Worm (Caenorhabditis elegans) whole organism, L1 larva: ENCODE results near the gene lgl-1.

Source experiments
- C16A3.4 ChIP-seq: fragments of 150-350 bp; optimal IDR thresholded peaks from 2 replicates; lab custom pipeline; 2014; ENCODE audit warnings: missing biosample characterization, missing genetic modification characterization
- F16B12.6 ChIP-seq: fragments of 150-350 bp; optimal IDR thresholded peaks from 2 replicates; lab custom pipeline; 2014; ENCODE audit warnings: missing biosample characterization, missing genetic modification characterization
- aha-1 ChIP-seq: fragments of 150-350 bp; optimal IDR thresholded peaks from 2 replicates; lab custom pipeline; 2014; ENCODE audit warnings: missing biosample characterization, missing genetic modification characterization
- alr-1 ChIP-seq: fragments of 200-800 bp; sonication (Bioruptor generic); optimal IDR thresholded peaks from 2 replicates; lab custom pipeline; 2018; ENCODE audit warnings: borderline replicate concordance, mild to moderate bottlenecking, missing genetic modification characterization, missing compliant biosample characterization
- aly-2 ChIP-seq: fragments of 150-350 bp; optimal IDR thresholded peaks from 2 replicates; lab custom pipeline; 2014; ENCODE audit warnings: missing biosample characterization, missing genetic modification characterization
- blmp-1 ChIP-seq: fragments of 150-350 bp; optimal IDR thresholded peaks from 2 replicates; lab custom pipeline; 2014; ENCODE audit warnings: missing biosample characterization, missing genetic modification characterization
- ceh-63 ChIP-seq: fragments of 200-800 bp; sonication (Bioruptor generic); optimal IDR thresholded peaks from 2 replicates; lab custom pipeline; 2018; ENCODE audit warnings: mild to moderate bottlenecking, missing genetic modification characterization, missing compliant biosample characterization
- ceh-88 ChIP-seq: fragments of 200-800 bp; sonication (Bioruptor generic); IDR thresholded peaks from 2 replicates; pipeline ENCODE4 v1.3.6; 2022; ENCODE audit warnings: missing genetic modification characterization, missing compliant biosample characterization
- dpl-1 ChIP-seq, 3 experiments: fragments of 150-350 bp in 2 of 3; sonication (generic microtip) in 1 of 3; optimal IDR thresholded peaks; 2 replicates each; lab custom pipeline; 2014 to 2017; ENCODE audit warnings: missing biosample characterization in 3 of 3, missing genetic modification characterization in 3 of 3, missing genetic modification reagents in 3 of 3
- efl-1 ChIP-seq, 4 experiments: fragments of 150-350 bp; optimal IDR thresholded peaks in 3 of 4; peaks in 1 of 4; 1 replicate in 1 of 4; 2 replicates in 3 of 4; lab custom pipeline; 2014; ENCODE audit warnings: missing biosample characterization in 2 of 4, missing genetic modification characterization in 2 of 4, missing genetic modification reagents in 2 of 4
- egl-13 ChIP-seq: sonication (generic microtip); optimal IDR thresholded peaks from 2 replicates; lab custom pipeline; 2016; ENCODE audit warnings: missing genotype, missing genetic modification reagents, missing genetic modification characterization, missing compliant biosample characterization
- egl-27 ChIP-seq, 2 experiments: fragments of 150-350 bp in 1 of 2; sonication (generic microtip); optimal IDR thresholded peaks; 3 replicates each; lab custom pipeline; 2017 to 2018; ENCODE audit warnings: missing biosample characterization in 2 of 2, missing genetic modification characterization in 2 of 2, missing genetic modification reagents in 2 of 2
- elt-2 ChIP-seq: sonication (generic microtip); optimal IDR thresholded peaks from 2 replicates; lab custom pipeline; 2016; ENCODE audit warnings: missing genetic modification characterization, mild to moderate bottlenecking, inconsistent platforms, missing compliant biosample characterization, missing genetic modification reagents
- elt-3 ChIP-seq, 6 experiments: fragments of 150-350 bp in 1 of 6; sonication (generic microtip); optimal IDR thresholded peaks; 2 replicates each; lab custom pipeline; 2017 to 2018; ENCODE audit warnings: missing biosample characterization in 6 of 6, missing genetic modification characterization in 6 of 6, inconsistent platforms in 1 of 6
- ets-5 ChIP-seq: fragments of 200-800 bp; sonication (Bioruptor generic); IDR thresholded peaks from 2 replicates; pipeline ENCODE4 v1.3.6; 2022; ENCODE audit warnings: missing genetic modification characterization, missing compliant biosample characterization
- fkh-8 ChIP-seq: sonication (generic microtip); optimal IDR thresholded peaks from 2 replicates; lab custom pipeline; 2016; ENCODE audit warnings: mild to moderate bottlenecking, missing genetic modification characterization, missing compliant biosample characterization
- fos-1 ChIP-seq: fragments of 150-350 bp; optimal IDR thresholded peaks from 2 replicates; lab custom pipeline; 2014; ENCODE audit warnings: missing biosample characterization, missing genetic modification characterization
- grh-1 ChIP-seq: fragments of 200-800 bp; sonication (Bioruptor generic); IDR thresholded peaks from 2 replicates; pipeline ENCODE4 v1.3.6; 2022; ENCODE audit warnings: missing genetic modification reagents, missing genetic modification characterization, missing compliant biosample characterization
- hlh-17 ChIP-seq: fragments of 200-800 bp; sonication (Bioruptor generic); optimal IDR thresholded peaks from 2 replicates; lab custom pipeline; 2018; ENCODE audit warnings: missing genetic modification characterization, mild to moderate bottlenecking, missing compliant biosample characterization, moderate library complexity, borderline replicate concordance
- irx-1 ChIP-seq: sonication (generic microtip); optimal IDR thresholded peaks from 2 replicates; lab custom pipeline; 2016; ENCODE audit warnings: missing genetic modification characterization, missing compliant biosample characterization
- isw-1 ChIP-seq: fragments of 200-800 bp; sonication (Bioruptor generic); IDR thresholded peaks from 2 replicates; pipeline ENCODE4 v1.3.6; 2022; ENCODE audit warnings: missing genetic modification characterization, missing compliant biosample characterization
- jun-1 ChIP-seq: fragments of 150-350 bp; optimal IDR thresholded peaks from 2 replicates; lab custom pipeline; 2014; ENCODE audit warnings: missing biosample characterization, missing genetic modification reagents, missing genetic modification characterization
- lin-13 ChIP-seq: fragments of 150-350 bp; optimal IDR thresholded peaks from 2 replicates; lab custom pipeline; 2014; ENCODE audit warnings: missing biosample characterization, missing genetic modification reagents, missing genetic modification characterization
- lin-14 ChIP-seq: fragments of 200-800 bp; sonication (Bioruptor generic); optimal IDR thresholded peaks from 2 replicates; lab custom pipeline; 2018; ENCODE audit warnings: mild to moderate bottlenecking, missing genetic modification characterization, moderate library complexity, missing compliant biosample characterization
- lin-15B ChIP-seq: fragments of 150-350 bp; sonication (generic microtip); optimal IDR thresholded peaks from 3 replicates; lab custom pipeline; 2014; ENCODE audit warnings: missing biosample characterization, missing genetic modification characterization
- lin-35 ChIP-seq, 2 experiments: fragments of 150-350 bp; optimal IDR thresholded peaks; 2 replicates each; lab custom pipeline; 2014; ENCODE audit warnings: missing biosample characterization in 2 of 2, missing genetic modification characterization in 2 of 2, missing genetic modification reagents in 2 of 2
- lin-39 ChIP-seq: fragments of 150-350 bp; optimal IDR thresholded peaks from 2 replicates; lab custom pipeline; 2014; ENCODE audit warnings: missing biosample characterization, missing genetic modification reagents, missing genetic modification characterization
- lir-3 ChIP-seq: sonication (generic microtip); optimal IDR thresholded peaks from 2 replicates; lab custom pipeline; 2016; ENCODE audit warnings: mild to moderate bottlenecking, missing genetic modification characterization, moderate library complexity, missing compliant biosample characterization; ENCODE audit not compliant: poor library complexity
- mab-9 ChIP-seq: fragments of 200-800 bp; sonication (Bioruptor generic); IDR thresholded peaks from 2 replicates; pipeline ENCODE4 v1.3.6; 2022; ENCODE audit warnings: missing genetic modification reagents, missing genetic modification characterization, missing compliant biosample characterization
- mef-2 ChIP-seq: fragments of 150-350 bp; optimal IDR thresholded peaks from 2 replicates; lab custom pipeline; 2014; ENCODE audit warnings: missing biosample characterization, missing genetic modification characterization
- mep-1 ChIP-seq: fragments of 150-350 bp; optimal IDR thresholded peaks from 2 replicates; lab custom pipeline; 2014; ENCODE audit warnings: missing biosample characterization, missing genetic modification characterization
- nhr-11 ChIP-seq: fragments of 150-350 bp; optimal IDR thresholded peaks from 2 replicates; lab custom pipeline; 2014; ENCODE audit warnings: missing biosample characterization, missing genetic modification characterization
- nhr-12 ChIP-seq: sonication (generic microtip); optimal IDR thresholded peaks from 2 replicates; lab custom pipeline; 2017; ENCODE audit warnings: missing biosample characterization, missing genetic modification characterization
- nhr-19 ChIP-seq: fragments of 200-800 bp; sonication (Bioruptor generic); conservative IDR thresholded peaks from 2 replicates; pipeline ENCODE4 v1.3.6; 2022; ENCODE audit warnings: missing genetic modification characterization, missing compliant biosample characterization
- nhr-47 ChIP-seq: sonication (generic microtip); optimal IDR thresholded peaks from 2 replicates; lab custom pipeline; 2016; ENCODE audit warnings: mild to moderate bottlenecking, missing genetic modification characterization, moderate library complexity, missing compliant biosample characterization
- nhr-71 ChIP-seq: sonication (generic microtip); optimal IDR thresholded peaks from 2 replicates; lab custom pipeline; 2016; ENCODE audit warnings: mild to moderate bottlenecking, missing genetic modification characterization, moderate library complexity, missing compliant biosample characterization
- nhr-84 ChIP-seq: sonication (generic microtip); optimal IDR thresholded peaks from 2 replicates; lab custom pipeline; 2017; ENCODE audit warnings: missing biosample characterization, missing genetic modification characterization
- nhr-85 ChIP-seq: sonication (generic microtip); peaks from one replicate; lab custom pipeline; 2016; ENCODE audit warnings: missing genetic modification characterization, inconsistent platforms, missing compliant biosample characterization
- pag-3 ChIP-seq: sonication (generic microtip); optimal IDR thresholded peaks from 2 replicates; lab custom pipeline; 2017; ENCODE audit warnings: missing genetic modification characterization, mild to moderate bottlenecking, missing compliant biosample characterization, antibody characterized with exemption, borderline replicate concordance; ENCODE audit not compliant: insufficient read depth
- pax-3 ChIP-seq: fragments of 200-800 bp; sonication (Bioruptor generic); optimal IDR thresholded peaks from 2 replicates; lab custom pipeline; 2018; ENCODE audit warnings: mild to moderate bottlenecking, missing genetic modification characterization, moderate library complexity, missing compliant biosample characterization
- pqm-1 ChIP-seq: sonication (generic microtip); optimal IDR thresholded peaks from 3 replicates; lab custom pipeline; 2017; ENCODE audit warnings: missing biosample characterization, missing genetic modification characterization
- sup-37 ChIP-seq: fragments of 200-800 bp; sonication (Bioruptor generic); optimal IDR thresholded peaks from 2 replicates; lab custom pipeline; 2018; ENCODE audit warnings: mild to moderate bottlenecking, missing genetic modification characterization, missing compliant biosample characterization
- tbx-2 ChIP-seq: sonication (generic microtip); optimal IDR thresholded peaks from 2 replicates; lab custom pipeline; 2016; ENCODE audit warnings: missing genetic modification characterization, missing compliant biosample characterization
- unc-130 ChIP-seq: fragments of 150-350 bp; optimal IDR thresholded peaks from 2 replicates; lab custom pipeline; 2017; ENCODE audit warnings: missing biosample characterization, missing genetic modification characterization, inconsistent platforms
- unc-62 ChIP-seq: fragments of 150-350 bp; optimal IDR thresholded peaks from 2 replicates; lab custom pipeline; 2014; ENCODE audit warnings: missing biosample characterization, missing genetic modification reagents, missing genetic modification characterization
- unc-98 ChIP-seq: fragments of 200-800 bp; sonication (Bioruptor generic); IDR thresholded peaks from 2 replicates; pipeline ENCODE4 v1.3.6; 2022; ENCODE audit warnings: missing genetic modification characterization, missing compliant biosample characterization
- vab-15 ChIP-seq: sonication (generic microtip); optimal IDR thresholded peaks from 2 replicates; lab custom pipeline; 2017; ENCODE audit warnings: missing genotype, mild to moderate bottlenecking, missing genetic modification characterization, missing compliant biosample characterization
- xbp-1 ChIP-seq: sonication (generic microtip); optimal IDR thresholded peaks from 2 replicates; lab custom pipeline; 2016; ENCODE audit warnings: missing genetic modification characterization, missing compliant biosample characterization
- zag-1 ChIP-seq: fragments of 150-350 bp; optimal IDR thresholded peaks from 2 replicates; lab custom pipeline; 2014; ENCODE audit warnings: missing biosample characterization, missing genetic modification characterization
- ztf-4 ChIP-seq: fragments of 150-350 bp; optimal IDR thresholded peaks from 2 replicates; lab custom pipeline; 2014; ENCODE audit warnings: missing biosample characterization, missing genetic modification characterization

The lgl-1 gene

ce11 chrX:865214-865613 is 5.7 kb downstream of the lgl-1 start:
- no peak for TF ChIP-seq nhr-11 (tag; lab: Kevin White, UChicago)
- TF ChIP-seq lin-35 (GFP tag; optimal IDR thresholded peaks at IDR 0.05; lab: Kevin White, UChicago) = peak in 1 of 2 experiments; percentile 23
- TF ChIP-seq nhr-85 (tag; lab: Kevin White, UChicago) = peak; percentile 49
- no peak for TF ChIP-seq unc-62 (GFP tag; lab: Kevin White, UChicago)

DNA sequence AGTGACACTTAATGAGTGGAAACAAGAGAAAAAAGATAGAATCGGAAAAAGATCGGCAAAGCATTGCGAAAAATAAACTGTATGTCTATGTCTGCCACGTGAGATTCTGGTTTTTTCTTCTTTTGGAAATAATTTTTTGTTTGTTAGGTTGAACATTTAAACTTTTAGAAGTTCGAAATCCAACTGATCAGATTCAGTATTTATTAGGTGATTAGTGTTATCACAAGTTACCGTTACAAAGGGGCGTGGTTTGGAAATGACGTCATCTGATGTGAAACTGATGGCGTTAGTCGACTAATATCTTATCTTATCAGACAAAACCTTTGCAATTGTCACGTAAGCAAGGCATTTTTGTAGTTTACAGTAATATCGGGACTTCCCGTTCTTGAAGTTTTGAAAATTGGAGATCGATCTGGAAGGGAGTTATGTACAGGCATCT is 6.6 kb downstream of the lgl-1 start:
- TF ChIP-seq ets-5 (GFP tag; lab: Robert Waterston, UW) = no peak
- no peak for TF ChIP-seq ceh-88
- peak; percentile 35 for TF ChIP-seq C16A3.4 (tag; lab: Kevin White, UChicago)
- no peak for TF ChIP-seq unc-98 (GFP tag; lab: Robert Waterston, UW)
- TF ChIP-seq elt-3 (tag; optimal IDR thresholded peaks at IDR 0.05; lab: Kevin White, UChicago) = peak in 5 of 6 experiments; percentile 83 to 98 (median 97)
- no peak for TF ChIP-seq nhr-11 (tag; lab: Kevin White, UChicago)
- TF ChIP-seq mef-2 (tag; lab: Kevin White, UChicago) = no peak
- peak; percentile 68 for TF ChIP-seq lin-14 (GFP tag; lab: Kevin White, UChicago)
- no peak for TF ChIP-seq dpl-1 (GFP tag; optimal IDR thresholded peaks at IDR 0.05; lab: Kevin White, UChicago)
- no peak for TF ChIP-seq egl-13 (tag; lab: Kevin White, UChicago)
- peak; percentile 46 for TF ChIP-seq nhr-47 (tag; lab: Kevin White, UChicago)
- TF ChIP-seq pax-3 = no peak
- TF ChIP-seq hlh-17 (GFP tag; lab: Kevin White, UChicago) = no peak
- no peak for TF ChIP-seq mab-9 (GFP tag; lab: Robert Waterston, UW)
- TF ChIP-seq efl-1 (optimal IDR thresholded peaks at IDR 0.05; lab: Kevin White, UChicago) = no peak
- peak in 1 of 2 experiments; percentile 50 for TF ChIP-seq efl-1 (GFP tag; optimal IDR thresholded peaks at IDR 0.05 in 1 of 2; lab: Kevin White, UChicago)
- TF ChIP-seq ceh-63 (GFP tag; lab: Kevin White, UChicago) = no peak
- no peak for TF ChIP-seq xbp-1
- no peak for TF ChIP-seq lin-13 (GFP tag; lab: Kevin White, UChicago)
- no peak for TF ChIP-seq lin-15B
- no peak for TF ChIP-seq alr-1 (tag; lab: Kevin White, UChicago)
- peak; percentile 75 for TF ChIP-seq tbx-2 (tag; lab: Kevin White, UChicago)
- no peak for TF ChIP-seq unc-130
- TF ChIP-seq pag-3 (tag; lab: Kevin White, UChicago) = no peak
- TF ChIP-seq fos-1 = no peak
- TF ChIP-seq mep-1 (tag; lab: Kevin White, UChicago) = no peak
- TF ChIP-seq ztf-4 = peak; percentile 73
- no peak for TF ChIP-seq vab-15 (tag; lab: Kevin White, UChicago)
- peak; percentile 97 for TF ChIP-seq nhr-85 (tag; lab: Kevin White, UChicago)
- TF ChIP-seq pqm-1 = no peak
- TF ChIP-seq zag-1 (tag; lab: Kevin White, UChicago) = no peak
- no peak for TF ChIP-seq aly-2 (tag; lab: Kevin White, UChicago)
- TF ChIP-seq aha-1 = peak; percentile 35
- no peak for TF ChIP-seq elt-2 (tag; lab: Kevin White, UChicago)
- no peak for TF ChIP-seq F16B12.6 (tag; lab: Kevin White, UChicago)
- TF ChIP-seq jun-1 (tag; lab: Kevin White, UChicago) = no peak
- TF ChIP-seq sup-37 (GFP tag; lab: Kevin White, UChicago) = no peak
- TF ChIP-seq nhr-84 = no peak
- TF ChIP-seq nhr-71 = peak; percentile 77
- TF ChIP-seq lin-39 (tag; lab: Kevin White, UChicago) = no peak
- TF ChIP-seq nhr-12 (tag; lab: Kevin White, UChicago) = no peak
- no peak for TF ChIP-seq fkh-8
- peak in 1 of 2 experiments; percentile 34 for TF ChIP-seq egl-27 (tag; optimal IDR thresholded peaks at IDR 0.05; lab: Kevin White, UChicago)
- TF ChIP-seq nhr-19 = peak; percentile 58
- peak; percentile 62 for TF ChIP-seq blmp-1 (tag; lab: Kevin White, UChicago)
- TF ChIP-seq isw-1 (GFP tag; lab: Robert Waterston, UW) = no peak
- TF ChIP-seq grh-1 (GFP tag; lab: Robert Waterston, UW) = peak; percentile 79
- peak; percentile 2 for TF ChIP-seq lir-3 (tag; lab: Kevin White, UChicago)
- TF ChIP-seq irx-1 (tag; lab: Kevin White, UChicago) = no peak
